Fruit fly (Drosophila melanogaster): ENCODE measurements around the gene CG31019.
A peak's percentile ranks its signal among the peaks of the same experiment; 100 is the strongest.

- TF ChIP-seq CTCF (optimal IDR thresholded peaks at IDR 0.05) (peak; percentile 66 to 72), CG8478 (optimal IDR thresholded peaks at IDR 0.05) (no peak)
Observed at dm6 chr3R:30601440-30602256, 4.8 kb downstream of the CG31019 start, which contains the start of the genes CG2246 and CG31021.

Data from S2 (cell line).